Fruit fly (Drosophila melanogaster) whole organism, adult: Measurements from ENCODE around the gene CG42553.

Source experiments
- Clk ChIP-seq: fragments of 200-800 bp; sonication (Bioruptor generic); optimal IDR thresholded peaks from 2 replicates; lab custom pipeline; 2017; ENCODE audit warnings: missing biosample characterization, missing genetic modification characterization
- cic ChIP-seq: fragments of 200-800 bp; sonication (Bioruptor generic); optimal IDR thresholded peaks from 2 replicates; lab custom pipeline; 2017; ENCODE audit warnings: missing biosample characterization, mild to moderate bottlenecking, missing genetic modification characterization, moderate library complexity
- pad ChIP-seq: fragments of 200-800 bp; sonication (Bioruptor generic); optimal IDR thresholded peaks from 3 replicates; lab custom pipeline; 2017; ENCODE audit warnings: missing biosample characterization, missing genetic modification characterization, mild to moderate bottlenecking, moderate library complexity, missing genetic modification reagents

DNA sequence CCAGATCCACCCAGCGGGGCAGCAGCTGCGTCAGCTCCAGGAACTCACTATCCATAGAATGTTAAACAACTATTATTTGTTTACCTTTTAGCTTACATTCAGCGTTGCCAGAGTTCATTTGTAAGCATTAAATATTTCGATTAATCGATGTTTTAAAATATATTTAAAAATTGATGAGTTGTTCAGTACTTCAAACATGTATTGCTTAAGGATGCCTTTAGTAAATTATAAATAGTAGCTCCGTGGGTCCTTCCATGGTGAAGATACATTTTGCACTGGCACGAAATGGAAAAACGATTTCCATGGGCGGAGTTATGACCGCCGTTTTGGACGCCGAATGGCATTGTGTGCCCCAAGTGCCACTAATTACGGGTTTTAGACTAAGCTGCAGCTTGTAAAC is 7.4 kb downstream of the CG42553 start, which contains the start of the genes JMJD5 and Gr61a:
- TF ChIP-seq cic (no peak), Clk (no peak), pad (no peak)
